Fruit fly (Drosophila melanogaster) whole organism, embryonic: ENCODE results near the gene CG43922.
A peak's percentile ranks its signal among the peaks of the same experiment; 100 is the strongest.

Experiments used
- B-H1 ChIP-seq: fragments of 200-800 bp; sonication (Bioruptor generic); IDR thresholded peaks from 3 replicates; pipeline ENCODE4 v1.3.6; 2022; ENCODE audit warnings: missing biosample characterization, missing genetic modification characterization
- CG12299 ChIP-seq: fragments of 200-800 bp; sonication (Bioruptor generic); optimal IDR thresholded peaks from 2 replicates; lab custom pipeline; 2018; ENCODE audit warnings: missing biosample characterization, mild to moderate bottlenecking, missing genetic modification characterization
- CG12942 ChIP-seq: fragments of 200-800 bp; sonication (Bioruptor generic); optimal IDR thresholded peaks from 3 replicates; lab custom pipeline; 2016; ENCODE audit warnings: missing biosample characterization, missing genetic modification characterization
- CG13123 ChIP-seq: fragments of 200-800 bp; sonication (Bioruptor generic); optimal IDR thresholded peaks from 2 replicates; lab custom pipeline; 2016; ENCODE audit warnings: missing biosample characterization, missing genetic modification characterization
- CG13287 ChIP-seq: fragments of 200-800 bp; sonication (Bioruptor generic); IDR thresholded peaks from 2 replicates; pipeline ENCODE4 v1.3.6; 2022; ENCODE audit warnings: missing biosample characterization, missing genetic modification characterization; ENCODE audit not compliant: partially characterized antibody
- CG15073 ChIP-seq: fragments of 200-800 bp; sonication (Bioruptor generic); optimal IDR thresholded peaks from 2 replicates; lab custom pipeline; 2016; ENCODE audit warnings: missing biosample characterization, missing genetic modification characterization
- CG1647 ChIP-seq: fragments of 200-800 bp; sonication (Bioruptor generic); optimal IDR thresholded peaks from 3 replicates; lab custom pipeline; 2016; ENCODE audit warnings: missing biosample characterization, missing genetic modification characterization
- CG31365 ChIP-seq: fragments of 200-800 bp; sonication (Bioruptor generic); optimal IDR thresholded peaks from 2 replicates; lab custom pipeline; 2018; ENCODE audit warnings: missing biosample characterization, mild to moderate bottlenecking, missing genetic modification characterization
- CG32772 ChIP-seq: fragments of 200-800 bp; sonication (Bioruptor generic); IDR thresholded peaks from 2 replicates; pipeline ENCODE4 v1.3.6; 2022; ENCODE audit warnings: missing biosample characterization, missing genetic modification characterization
- CG4707 ChIP-seq: fragments of 200-800 bp; sonication (Bioruptor generic); optimal IDR thresholded peaks from 2 replicates; lab custom pipeline; 2018; ENCODE audit warnings: missing biosample characterization, mild to moderate bottlenecking, missing genetic modification characterization, moderate library complexity
- CG4820 ChIP-seq: fragments of 200-800 bp; sonication (Bioruptor generic); optimal IDR thresholded peaks from 3 replicates; lab custom pipeline; 2016; ENCODE audit warnings: missing biosample characterization, missing genetic modification characterization
- CG5953 ChIP-seq: fragments of 200-800 bp; sonication (Bioruptor generic); IDR thresholded peaks from 2 replicates; pipeline ENCODE4 v1.3.6; 2022; ENCODE audit warnings: missing biosample characterization, missing genetic modification characterization
- CG6175 ChIP-seq: fragments of 200-800 bp; sonication (Bioruptor generic); IDR thresholded peaks from 3 replicates; pipeline ENCODE4 v1.3.6; 2022; ENCODE audit warnings: missing biosample characterization, missing genetic modification characterization
- CG8388 ChIP-seq: fragments of 200-800 bp; sonication (Bioruptor generic); optimal IDR thresholded peaks from 2 replicates; lab custom pipeline; 2019; ENCODE audit warnings: missing biosample characterization, mild to moderate bottlenecking, missing genetic modification characterization, moderate library complexity
- CG9797 ChIP-seq: fragments of 200-800 bp; sonication (Bioruptor generic); optimal IDR thresholded peaks from 3 replicates; lab custom pipeline; 2018; ENCODE audit warnings: missing biosample characterization, mild to moderate bottlenecking, missing genetic modification characterization
- Chrac-16 ChIP-seq: fragments of 200-800 bp; sonication (Bioruptor generic); optimal IDR thresholded peaks from 3 replicates; lab custom pipeline; 2016; ENCODE audit warnings: missing biosample characterization, missing genetic modification characterization
- Dip2 ChIP-seq: fragments of 200-800 bp; sonication (Bioruptor generic); IDR thresholded peaks from 2 replicates; pipeline ENCODE4 v1.3.6; 2022; ENCODE audit warnings: missing biosample characterization, missing genetic modification characterization
- Fer3 ChIP-seq: fragments of 200-800 bp; sonication (Bioruptor generic); optimal IDR thresholded peaks from 2 replicates; lab custom pipeline; 2018; ENCODE audit warnings: missing biosample characterization, mild to moderate bottlenecking, missing genetic modification characterization, moderate library complexity
- Hey ChIP-seq: fragments of 200-800 bp; sonication (Bioruptor generic); optimal IDR thresholded peaks from 3 replicates; lab custom pipeline; 2018; ENCODE audit warnings: missing biosample characterization, mild to moderate bottlenecking, missing genetic modification characterization
- HmgZ ChIP-seq: fragments of 200-800 bp; sonication (Bioruptor generic); optimal IDR thresholded peaks from 2 replicates; lab custom pipeline; 2018; ENCODE audit warnings: missing biosample characterization, mild to moderate bottlenecking, missing genetic modification characterization
- Hmx ChIP-seq: fragments of 200-800 bp; sonication (Bioruptor generic); optimal IDR thresholded peaks from 2 replicates; lab custom pipeline; 2016; ENCODE audit warnings: missing biosample characterization, missing genetic modification characterization
- Max ChIP-seq: fragments of 200-800 bp; sonication (Bioruptor generic); optimal IDR thresholded peaks from 2 replicates; lab custom pipeline; 2016; ENCODE audit warnings: missing biosample characterization, mild to moderate bottlenecking, missing genetic modification characterization
- Neu2 ChIP-seq: fragments of 200-800 bp; sonication (Bioruptor generic); optimal IDR thresholded peaks from 3 replicates; lab custom pipeline; 2016; ENCODE audit warnings: missing biosample characterization, missing genetic modification characterization, borderline replicate concordance
- Nf-YC ChIP-seq: fragments of 200-800 bp; optimal IDR thresholded peaks from 3 replicates; lab custom pipeline; 2019; ENCODE audit warnings: missing biosample characterization, mild to moderate bottlenecking, missing genetic modification characterization, moderate library complexity
- Sin3A ChIP-seq: fragments of >200 bp; optimal IDR thresholded peaks from 2 replicates; lab custom pipeline; 2018
- Ssrp ChIP-seq: fragments of 200-800 bp; sonication (Bioruptor generic); optimal IDR thresholded peaks from 2 replicates; lab custom pipeline; 2018; ENCODE audit warnings: missing biosample characterization, mild to moderate bottlenecking, missing genetic modification characterization, moderate library complexity
- ab ChIP-seq: fragments of 200-800 bp; sonication (Bioruptor generic); optimal IDR thresholded peaks from 2 replicates; lab custom pipeline; 2016; ENCODE audit warnings: missing biosample characterization, missing genetic modification characterization
- bbx ChIP-seq: fragments of 200-800 bp; sonication (Bioruptor generic); IDR thresholded peaks from 2 replicates; pipeline ENCODE4 v1.3.6; 2022; ENCODE audit warnings: missing biosample characterization, missing genetic modification characterization; ENCODE audit not compliant: partially characterized antibody
- caup ChIP-seq: fragments of 200-800 bp; sonication (Bioruptor generic); optimal IDR thresholded peaks from 3 replicates; lab custom pipeline; 2017; ENCODE audit warnings: missing biosample characterization, mild to moderate bottlenecking, missing genetic modification characterization, moderate library complexity; ENCODE audit not compliant: severe bottlenecking
- chinmo ChIP-seq: fragments of 200-800 bp; sonication (Bioruptor generic); IDR thresholded peaks from 4 replicates; pipeline ENCODE4 v1.3.6; 2022; ENCODE audit warnings: missing biosample characterization, missing genetic modification characterization; ENCODE audit not compliant: partially characterized antibody
- chn ChIP-seq: fragments of 200-800 bp; sonication (Bioruptor generic); optimal IDR thresholded peaks from 2 replicates; lab custom pipeline; 2016; ENCODE audit warnings: missing biosample characterization, missing genetic modification characterization
- crol ChIP-seq: fragments of 200-800 bp; sonication (Bioruptor generic); IDR thresholded peaks from 2 replicates; pipeline ENCODE4 v1.3.6; 2022; ENCODE audit warnings: missing biosample characterization, missing genetic modification characterization
- danr ChIP-seq: fragments of 200-800 bp; sonication (Bioruptor generic); IDR thresholded peaks from 2 replicates; pipeline ENCODE4 v1.3.6; 2022; ENCODE audit warnings: missing biosample characterization, missing genetic modification characterization
- en ChIP-seq: fragments of 200-800 bp; sonication (Bioruptor generic); optimal IDR thresholded peaks from 2 replicates; lab custom pipeline; 2016; ENCODE audit warnings: missing biosample characterization, missing genetic modification characterization
- ftz-f1 ChIP-seq: fragments of 200-800 bp; sonication (Bioruptor generic); optimal IDR thresholded peaks from 2 replicates; lab custom pipeline; 2016; ENCODE audit warnings: missing biosample characterization, missing genetic modification characterization
- gro ChIP-seq: fragments of 200-800 bp; sonication (Bioruptor generic); optimal IDR thresholded peaks from 2 replicates; lab custom pipeline; 2016; ENCODE audit warnings: missing biosample characterization, missing genetic modification characterization
- gsb ChIP-seq: fragments of 200-800 bp; sonication (Bioruptor generic); IDR thresholded peaks from 2 replicates; pipeline ENCODE4 v1.3.6; 2022; ENCODE audit warnings: missing biosample characterization, missing genetic modification characterization
- hbn ChIP-seq: fragments of 200-800 bp; sonication (Bioruptor generic); IDR thresholded peaks from 2 replicates; pipeline ENCODE4 v1.3.6; 2022; ENCODE audit warnings: missing biosample characterization, missing genetic modification characterization; ENCODE audit not compliant: partially characterized antibody
- inv ChIP-seq: fragments of 200-800 bp; sonication (Bioruptor generic); IDR thresholded peaks from 2 replicates; pipeline ENCODE4 v1.3.6; 2022; ENCODE audit warnings: missing biosample characterization, missing genetic modification characterization; ENCODE audit not compliant: partially characterized antibody
- lmd ChIP-seq: fragments of 200-800 bp; sonication (Bioruptor generic); IDR thresholded peaks from 2 replicates; pipeline ENCODE4 v1.3.6; 2022; ENCODE audit warnings: missing biosample characterization, missing genetic modification characterization
- psq ChIP-seq: fragments of 200-800 bp; sonication (Bioruptor generic); optimal IDR thresholded peaks from 2 replicates; lab custom pipeline; 2017; ENCODE audit warnings: missing biosample characterization, missing genetic modification characterization
- sd ChIP-seq: fragments of 200-800 bp; sonication (Bioruptor generic); optimal IDR thresholded peaks from 3 replicates; lab custom pipeline; 2018; ENCODE audit warnings: missing biosample characterization, mild to moderate bottlenecking, missing genetic modification characterization, moderate library complexity
- slp2 ChIP-seq: fragments of 200-800 bp; sonication (Bioruptor generic); optimal IDR thresholded peaks from 2 replicates; lab custom pipeline; 2016; ENCODE audit warnings: missing biosample characterization, missing genetic modification characterization
- sqz ChIP-seq: fragments of 200-800 bp; sonication (Bioruptor generic); optimal IDR thresholded peaks from 3 replicates; lab custom pipeline; 2018; ENCODE audit warnings: missing biosample characterization, mild to moderate bottlenecking, missing genetic modification characterization
- stwl ChIP-seq: fragments of 200-800 bp; sonication (Bioruptor generic); optimal IDR thresholded peaks from 3 replicates; lab custom pipeline; 2018; ENCODE audit warnings: missing biosample characterization, mild to moderate bottlenecking, missing genetic modification characterization, moderate library complexity
- tll ChIP-seq, 2 experiments: fragments of 200-800 bp in 1 of 2; fragments of >200 bp in 1 of 2; sonication (Bioruptor generic) in 1 of 2; optimal IDR thresholded peaks; 2 replicates each; lab custom pipeline; 2017 to 2019; ENCODE audit warnings: missing biosample characterization in 2 of 2, missing genetic modification characterization in 2 of 2, mild to moderate bottlenecking in 1 of 2, moderate library complexity in 1 of 2
- ttk ChIP-seq: fragments of 200-800 bp; sonication (Bioruptor generic); IDR thresholded peaks from 2 replicates; pipeline ENCODE4 v2.1.2; 2022; ENCODE audit warnings: missing biosample characterization, missing genetic modification characterization
- twi ChIP-seq: fragments of 200-800 bp; optimal IDR thresholded peaks from 2 replicates; lab custom pipeline; 2019; ENCODE audit warnings: missing biosample characterization, mild to moderate bottlenecking, missing genetic modification characterization, moderate library complexity
- vfl ChIP-seq: fragments of 200-800 bp; sonication (Bioruptor generic); optimal IDR thresholded peaks from 2 replicates; lab custom pipeline; 2016; ENCODE audit warnings: missing biosample characterization, missing genetic modification characterization
- zen ChIP-seq: fragments of 200-800 bp; sonication (Bioruptor generic); optimal IDR thresholded peaks from 3 replicates; lab custom pipeline; 2018; ENCODE audit warnings: missing biosample characterization, mild to moderate bottlenecking, missing genetic modification characterization, moderate library complexity
- zfh1 ChIP-seq: fragments of 200-800 bp; sonication (Bioruptor generic); IDR thresholded peaks from 3 replicates; pipeline ENCODE4 v1.3.6; 2022; ENCODE audit warnings: missing biosample characterization, missing genetic modification characterization

The CG43922 gene

dm6 chr2L:6280328-6280727, 28.2 kb downstream of the CG43922 start (continued):
- TF ChIP-seq CG5953 (GFP tag; lab: Robert Waterston, UW) (no peak), danr (0 out of 2 replicates have a peak, but pooled peaks have one; percentile 58), tll (GFP tag; optimal IDR thresholded peaks at IDR 0.05; lab: Kevin White, UChicago) (no peak), B-H1 (peak; percentile 41; the same call in 2 of the 3 replicates), Ssrp (tag; lab: Kevin White, UChicago) (peak; percentile 70), sd (peak; percentile 25), hbn (GFP tag; lab: Robert Waterston, UW) (no peak), CG13287 (GFP tag; lab: Robert Waterston, UW) (no peak), CG6175 (GFP tag; lab: Robert Waterston, UW) (no peak), inv (GFP tag; lab: Robert Waterston, UW) (no peak), chn (peak; percentile 50), Fer3 (tag; lab: Kevin White, UChicago) (peak; percentile 53), gro (GFP tag; lab: Kevin White, UChicago) (no peak), slp2 (peak; percentile 23), Nf-YC (tag; lab: Kevin White, UChicago) (peak; percentile 9), HmgZ (tag; lab: Kevin White, UChicago) (peak; percentile 31), CG12942 (peak; percentile 39), ftz-f1 (GFP tag; lab: Kevin White, UChicago) (no peak), ttk (GFP tag; lab: Robert Waterston, UW) (peak; percentile 73), CG4820 (GFP tag; lab: Kevin White, UChicago) (peak; percentile 70), CG31365 (no peak), Dip2 (no peak), caup (GFP tag; lab: Kevin White, UChicago) (peak; percentile 46), CG15073 (GFP tag; lab: Kevin White, UChicago) (no peak), CG9797 (GFP tag; lab: Kevin White, UChicago) (no peak), CG13123 (GFP tag; lab: Kevin White, UChicago) (no peak), zfh1 (GFP tag; lab: Robert Waterston, UW) (peak; percentile 74), bbx (no peak), Neu2 (no peak), Hmx (GFP tag; lab: Kevin White, UChicago) (no peak), zen (peak; percentile 69), psq (GFP tag; lab: Kevin White, UChicago) (no peak), vfl (peak; percentile 3), sqz (GFP tag; lab: Kevin White, UChicago) (peak; percentile 41), crol (GFP tag; lab: Robert Waterston, UW) (no peak), Chrac-16 (peak; percentile 53), ab (GFP tag; lab: Kevin White, UChicago) (no peak), en (GFP tag; lab: Kevin White, UChicago) (no peak), CG4707 (GFP tag; lab: Kevin White, UChicago) (no peak), gsb (GFP tag; lab: Robert Waterston, UW) (no peak; the same call in 1 of the 2 replicates), CG12299 (tag; lab: Kevin White, UChicago) (peak; percentile 59), Sin3A (lab: Kevin White, UChicago) (no peak), lmd (peak; percentile 78), twi (peak; percentile 27), stwl (peak; percentile 10), CG1647 (GFP tag; lab: Kevin White, UChicago) (peak; percentile 44), Max (GFP tag; lab: Kevin White, UChicago) (peak; percentile 41), chinmo (GFP tag; lab: Robert Waterston, UW) (no peak), CG8388 (GFP tag; lab: Kevin White, UChicago) (peak; percentile 52), Hey (tag; lab: Kevin White, UChicago) (no peak), CG32772 (GFP tag; lab: Robert Waterston, UW) (peak; percentile 70)
